Fruit fly (Drosophila melanogaster): ENCODE data around the gene CG13408.

Gene CG13408

dm6 chr3R:22046723-22047122, 33.5 kb upstream of the CG13408 start:
- TF ChIP-seq CG15710 (tag; optimal IDR thresholded peaks at IDR 0.05) (no peak), CG13204 (GFP tag; optimal IDR thresholded peaks at IDR 0.05) (no peak), CG8159 (tag; optimal IDR thresholded peaks at IDR 0.05) (no peak), Ets98B (GFP tag; IDR thresholded peaks at IDR 0.05) (no peak), Pif1B (GFP tag; optimal IDR thresholded peaks at IDR 0.05) (no peak), gl (tag; optimal IDR thresholded peaks at IDR 0.05) (no peak), CG8301 (tag; optimal IDR thresholded peaks at IDR 0.05) (no peak), CG14655 (GFP tag; optimal IDR thresholded peaks at IDR 0.05) (no peak), CG12605 (GFP tag; IDR thresholded peaks at IDR 0.05) (no peak), Snoo (tag; optimal IDR thresholded peaks at IDR 0.05) (no peak), CG4496 (GFP tag; IDR thresholded peaks at IDR 0.05) (no peak), Pif1A (GFP tag; optimal IDR thresholded peaks at IDR 0.05) (no peak), fd96Ca (GFP tag; IDR thresholded peaks at IDR 0.05) (no peak), EcR (GFP tag; optimal IDR thresholded peaks at IDR 0.05) (no peak), CG10348 (GFP tag; IDR thresholded peaks at IDR 0.05) (no peak), D1 (tag; optimal IDR thresholded peaks at IDR 0.05) (no peak), CG9948 (tag; optimal IDR thresholded peaks at IDR 0.05) (no peak)

dm6 chr3R:22047412-22047811, 32.8 kb upstream of the CG13408 start:
- TF ChIP-seq D1 (tag; optimal IDR thresholded peaks at IDR 0.05) = no peak
- no peak for TF ChIP-seq CG12605 (GFP tag; IDR thresholded peaks at IDR 0.05)
- no peak for TF ChIP-seq CG14655 (GFP tag; optimal IDR thresholded peaks at IDR 0.05)
- no peak for TF ChIP-seq EcR (GFP tag; optimal IDR thresholded peaks at IDR 0.05)
- no peak for TF ChIP-seq Ets98B (GFP tag; IDR thresholded peaks at IDR 0.05)
- no peak for TF ChIP-seq rn (GFP tag; IDR thresholded peaks at IDR 0.05)
- no peak for TF ChIP-seq fd96Ca (GFP tag; IDR thresholded peaks at IDR 0.05)
- no peak for TF ChIP-seq CG17806 (tag; optimal IDR thresholded peaks at IDR 0.05)
- no peak for TF ChIP-seq CG13204 (GFP tag; optimal IDR thresholded peaks at IDR 0.05)
- TF ChIP-seq CG8159 (tag; optimal IDR thresholded peaks at IDR 0.05) = no peak
- TF ChIP-seq CG10348 (GFP tag; IDR thresholded peaks at IDR 0.05) = no peak
- TF ChIP-seq Pif1A (GFP tag; optimal IDR thresholded peaks at IDR 0.05) = no peak
- no peak for TF ChIP-seq CG15710 (tag; optimal IDR thresholded peaks at IDR 0.05)
- TF ChIP-seq CG9948 (tag; optimal IDR thresholded peaks at IDR 0.05) = no peak
- TF ChIP-seq gl (tag; optimal IDR thresholded peaks at IDR 0.05) = no peak
- TF ChIP-seq CG8301 (tag; optimal IDR thresholded peaks at IDR 0.05) = no peak

dm6 chr3R:22049134-22049796, 30.9 kb upstream of the CG13408 start:
- no peak for TF ChIP-seq D1 (tag; optimal IDR thresholded peaks at IDR 0.05)
- TF ChIP-seq CG32121 (GFP tag; IDR thresholded peaks at IDR 0.05) = peak; percentile 80
- TF ChIP-seq Pif1B (GFP tag; optimal IDR thresholded peaks at IDR 0.05) = peak; percentile 15
- no peak for TF ChIP-seq gl (tag; optimal IDR thresholded peaks at IDR 0.05)
- no peak for TF ChIP-seq EcR (GFP tag; optimal IDR thresholded peaks at IDR 0.05)
- no peak for TF ChIP-seq CG13204 (GFP tag; optimal IDR thresholded peaks at IDR 0.05)
- TF ChIP-seq CG15710 (tag; optimal IDR thresholded peaks at IDR 0.05) = peak; percentile 50
- TF ChIP-seq CG14655 (GFP tag; optimal IDR thresholded peaks at IDR 0.05) = peak; percentile 80
- peak; percentile 34 for TF ChIP-seq CG34367 (tag; optimal IDR thresholded peaks at IDR 0.05)
- TF ChIP-seq CG10348 (GFP tag; IDR thresholded peaks at IDR 0.05) = 0 out of 2 replicates have a peak, but pooled peaks have one; percentile 40
- TF ChIP-seq Ets98B (GFP tag; IDR thresholded peaks at IDR 0.05) = peak; percentile 83
- TF ChIP-seq CG4496 (GFP tag; IDR thresholded peaks at IDR 0.05) = no peak
- TF ChIP-seq CG17806 (tag; optimal IDR thresholded peaks at IDR 0.05) = peak; percentile 54
- TF ChIP-seq Snoo (tag; optimal IDR thresholded peaks at IDR 0.05) = no peak
- peak; percentile 77 for TF ChIP-seq fd96Ca (GFP tag; IDR thresholded peaks at IDR 0.05)
- TF ChIP-seq CG8159 (tag; optimal IDR thresholded peaks at IDR 0.05) = peak; percentile 59
- peak; percentile 66 for TF ChIP-seq CG12605 (GFP tag; IDR thresholded peaks at IDR 0.05)
- TF ChIP-seq CG8301 (tag; optimal IDR thresholded peaks at IDR 0.05) = peak; percentile 75
- TF ChIP-seq Pif1A (GFP tag; optimal IDR thresholded peaks at IDR 0.05) = peak; percentile 64
- TF ChIP-seq CG9948 (tag; optimal IDR thresholded peaks at IDR 0.05) = peak; percentile 34
- TF ChIP-seq rn (GFP tag; IDR thresholded peaks at IDR 0.05) = no peak

- TF ChIP-seq CG13204 (GFP tag; optimal IDR thresholded peaks at IDR 0.05) (no peak), rn (GFP tag; IDR thresholded peaks at IDR 0.05) (no peak), Ets98B (GFP tag; IDR thresholded peaks at IDR 0.05) (no peak)
Measured at dm6 chr3R:22052235-22052634, 27.9 kb upstream of the CG13408 start.

dm6 chr3R:22053202-22053601, 27.0 kb upstream of the CG13408 start:
- TF ChIP-seq Ets98B (GFP tag; IDR thresholded peaks at IDR 0.05) = no peak
- TF ChIP-seq CG4496 (GFP tag; IDR thresholded peaks at IDR 0.05) = no peak
- TF ChIP-seq rn (GFP tag; IDR thresholded peaks at IDR 0.05) = no peak
- no peak for TF ChIP-seq CG8301 (tag; optimal IDR thresholded peaks at IDR 0.05)
- no peak for TF ChIP-seq CG8159 (tag; optimal IDR thresholded peaks at IDR 0.05)
- TF ChIP-seq CG32121 (GFP tag; IDR thresholded peaks at IDR 0.05) = no peak
- TF ChIP-seq fd96Ca (GFP tag; IDR thresholded peaks at IDR 0.05) = no peak
- TF ChIP-seq Pif1B (GFP tag; optimal IDR thresholded peaks at IDR 0.05) = no peak
- no peak for TF ChIP-seq CG15710 (tag; optimal IDR thresholded peaks at IDR 0.05)
- no peak for TF ChIP-seq D1 (tag; optimal IDR thresholded peaks at IDR 0.05)
- TF ChIP-seq CG10348 (GFP tag; IDR thresholded peaks at IDR 0.05) = no peak
- no peak for TF ChIP-seq CG34367 (tag; optimal IDR thresholded peaks at IDR 0.05)
- TF ChIP-seq Snoo (tag; optimal IDR thresholded peaks at IDR 0.05) = no peak
- TF ChIP-seq CG9948 (tag; optimal IDR thresholded peaks at IDR 0.05) = no peak
- TF ChIP-seq Pif1A (GFP tag; optimal IDR thresholded peaks at IDR 0.05) = no peak
- TF ChIP-seq EcR (GFP tag; optimal IDR thresholded peaks at IDR 0.05) = no peak
- no peak for TF ChIP-seq CG13204 (GFP tag; optimal IDR thresholded peaks at IDR 0.05)

dm6 chr3R:22053740-22054139, 26.4 kb upstream of the CG13408 start:
- TF ChIP-seq CG14655 (GFP tag; optimal IDR thresholded peaks at IDR 0.05) (no peak), CG34367 (tag; optimal IDR thresholded peaks at IDR 0.05) (no peak), CG10348 (GFP tag; IDR thresholded peaks at IDR 0.05) (no peak), CG32121 (GFP tag; IDR thresholded peaks at IDR 0.05) (no peak), D1 (tag; optimal IDR thresholded peaks at IDR 0.05) (no peak), CG15710 (tag; optimal IDR thresholded peaks at IDR 0.05) (no peak), rn (GFP tag; IDR thresholded peaks at IDR 0.05) (no peak), gl (tag; optimal IDR thresholded peaks at IDR 0.05) (no peak), CG8301 (tag; optimal IDR thresholded peaks at IDR 0.05) (no peak), fd96Ca (GFP tag; IDR thresholded peaks at IDR 0.05) (no peak)

Measured in whole organism, pupa.